Fruit fly (Drosophila melanogaster) whole organism, adult: ENCODE results near the gene Tim23.

Experiments
- CG12768 ChIP-seq: fragments of 200-800 bp; sonication (Bioruptor generic); optimal IDR thresholded peaks from 2 replicates; lab custom pipeline; 2017; ENCODE audit warnings: missing biosample characterization, missing genetic modification characterization, mild to moderate bottlenecking, moderate library complexity, missing genetic modification reagents
- CG14711 ChIP-seq: fragments of 200-800 bp; sonication (Bioruptor generic); optimal IDR thresholded peaks from 2 replicates; lab custom pipeline; 2018; ENCODE audit warnings: missing biosample characterization, mild to moderate bottlenecking, missing genetic modification characterization, moderate library complexity
- CG7101 ChIP-seq: fragments of 200-800 bp; sonication (Bioruptor generic); optimal IDR thresholded peaks from 2 replicates; lab custom pipeline; 2018; ENCODE audit warnings: missing biosample characterization, mild to moderate bottlenecking, missing genetic modification characterization, moderate library complexity
- Clk ChIP-seq: fragments of 200-800 bp; sonication (Bioruptor generic); optimal IDR thresholded peaks from 2 replicates; lab custom pipeline; 2017; ENCODE audit warnings: missing biosample characterization, missing genetic modification characterization
- Crg-1 ChIP-seq: fragments of 200-800 bp; sonication (Bioruptor generic); optimal IDR thresholded peaks from 2 replicates; lab custom pipeline; 2016; ENCODE audit warnings: missing biosample characterization, missing genetic modification characterization
- Hr96 ChIP-seq: fragments of 200-800 bp; sonication (Bioruptor generic); optimal IDR thresholded peaks from 2 replicates; lab custom pipeline; 2016; ENCODE audit warnings: missing biosample characterization, missing genetic modification characterization
- bab1 ChIP-seq: fragments of 200-800 bp; sonication (Bioruptor generic); optimal IDR thresholded peaks from 3 replicates; lab custom pipeline; 2019; ENCODE audit warnings: missing biosample characterization, mild to moderate bottlenecking, missing genetic modification characterization, moderate library complexity
- cic ChIP-seq: fragments of 200-800 bp; sonication (Bioruptor generic); optimal IDR thresholded peaks from 2 replicates; lab custom pipeline; 2017; ENCODE audit warnings: missing biosample characterization, mild to moderate bottlenecking, missing genetic modification characterization, moderate library complexity
- cnc ChIP-seq, 2 experiments: fragments of >200 bp; optimal IDR thresholded peaks; 2 replicates each; lab custom pipeline; 2017
- kay ChIP-seq: fragments of 200-800 bp; sonication (Bioruptor generic); peaks from one replicate; lab custom pipeline; 2016; ENCODE audit warnings: missing biosample characterization, missing genetic modification characterization, borderline replicate concordance
- pad ChIP-seq: fragments of 200-800 bp; sonication (Bioruptor generic); optimal IDR thresholded peaks from 3 replicates; lab custom pipeline; 2017; ENCODE audit warnings: missing biosample characterization, missing genetic modification characterization, mild to moderate bottlenecking, moderate library complexity, missing genetic modification reagents
- tj ChIP-seq: fragments of 200-800 bp; sonication (Bioruptor generic); optimal IDR thresholded peaks from 3 replicates; lab custom pipeline; 2017; ENCODE audit warnings: missing biosample characterization, mild to moderate bottlenecking, missing genetic modification characterization, moderate library complexity
- toe ChIP-seq: fragments of 200-800 bp; sonication (Bioruptor generic); optimal IDR thresholded peaks from 2 replicates; lab custom pipeline; 2016; ENCODE audit warnings: missing biosample characterization, missing genetic modification characterization

DNA sequence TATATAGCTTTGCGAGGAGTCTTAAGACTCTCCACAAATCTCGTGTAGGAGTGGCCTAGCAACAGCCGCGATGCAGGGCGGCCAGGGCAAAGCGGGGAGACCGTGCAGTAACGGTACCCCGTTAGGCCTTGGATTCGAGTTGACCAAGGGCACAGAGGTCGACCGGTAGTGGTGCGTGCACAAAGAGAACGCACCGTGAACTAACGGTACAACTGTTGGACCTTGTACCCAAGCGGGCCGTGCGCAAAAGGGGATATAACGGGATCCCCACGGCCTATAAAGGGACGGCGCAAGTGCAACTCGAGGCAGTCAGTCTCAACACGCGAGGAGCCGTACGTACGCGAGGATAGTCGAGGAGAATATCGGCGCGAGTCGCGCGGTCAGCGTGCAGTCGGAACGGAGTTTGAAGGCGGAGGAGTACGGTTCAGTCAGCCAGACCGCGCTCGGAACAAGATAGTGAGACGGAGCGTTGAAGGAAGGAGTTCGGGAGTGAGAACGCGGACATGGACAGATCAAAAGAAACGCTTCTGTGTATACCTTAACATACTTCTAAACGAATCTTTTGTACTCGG lies 18.9 kb upstream of the Tim23 start:
- TF ChIP-seq Hr96 (GFP tag; lab: Kevin White, UChicago) (no peak), tj (no peak), Crg-1 (GFP tag; lab: Kevin White, UChicago) (no peak), CG12768 (GFP tag; lab: Kevin White, UChicago) (no peak), Clk (GFP tag; lab: Kevin White, UChicago) (no peak), kay (GFP tag; lab: Kevin White, UChicago) (no peak), bab1 (GFP tag; lab: Kevin White, UChicago) (no peak), toe (GFP tag; lab: Kevin White, UChicago) (no peak), CG14711 (no peak), pad (no peak), CG7101 (no peak), cnc (optimal IDR thresholded peaks at IDR 0.05; lab: Kevin White, UChicago) (no peak), cic (GFP tag; lab: Kevin White, UChicago) (no peak)
